Worm (Caenorhabditis elegans): ENCODE data around the gene mask-1.

DNA sequence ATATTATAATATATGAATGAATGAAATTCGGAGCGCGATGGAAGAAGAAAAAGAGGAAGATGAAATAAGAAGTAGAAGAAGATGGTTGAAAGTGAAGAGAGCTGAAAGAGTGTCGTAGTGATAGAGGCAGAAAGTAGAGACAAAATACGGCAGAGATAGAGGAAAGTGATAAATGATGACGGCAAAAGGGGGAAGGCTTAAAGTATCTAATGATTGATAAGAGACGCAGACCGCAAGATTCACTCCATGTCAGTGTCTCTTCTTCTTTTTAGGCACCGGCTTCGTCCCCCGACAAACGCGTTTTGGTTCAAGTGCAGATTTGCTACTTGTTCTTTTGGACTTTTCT lies 32.4 kb upstream of the mask-1 start:
- TF ChIP-seq unc-120 (tag; optimal IDR thresholded peaks at IDR 0.05; ENCODE audit: poor library complexity, severe bottlenecking) (peak; percentile 55), nhr-237 (tag; optimal IDR thresholded peaks at IDR 0.05) (no peak), sem-2 (GFP tag; optimal IDR thresholded peaks at IDR 0.05) (no peak), mep-1 (tag; optimal IDR thresholded peaks at IDR 0.05) (no peak), snpc-4 (tag; optimal IDR thresholded peaks at IDR 0.05) (no peak), blmp-1 (tag; optimal IDR thresholded peaks at IDR 0.05) (peak; percentile 84), ces-1 (GFP tag; optimal IDR thresholded peaks at IDR 0.05) (no peak), unc-62 (GFP tag; optimal IDR thresholded peaks at IDR 0.05) (peak; percentile 77), pha-4 (tag; optimal IDR thresholded peaks at IDR 0.05) (no peak), elt-3 (tag; optimal IDR thresholded peaks at IDR 0.05) (peak; percentile 55), nhr-28 (tag; optimal IDR thresholded peaks at IDR 0.05) (no peak)

Data from whole organism, mixed stage, embryonic.